Worm (Caenorhabditis elegans) whole organism, L3 larva: ENCODE data around the gene dec-7.

Source experiments
- elt-3 ChIP-seq, 3 experiments: fragments of 150-350 bp in 1 of 3; sonication (generic microtip) in 2 of 3; optimal IDR thresholded peaks; 2 replicates in 2 of 3; 4 replicates in 1 of 3; lab custom pipeline; 2014 to 2017; ENCODE audit warnings: missing biosample characterization in 3 of 3, missing genetic modification characterization in 3 of 3
- fkh-10 ChIP-seq: sonication (generic microtip); optimal IDR thresholded peaks from 2 replicates; lab custom pipeline; 2017; ENCODE audit warnings: missing biosample characterization, missing genetic modification reagents, missing genetic modification characterization
- fos-1 ChIP-seq: fragments of 150-350 bp; optimal IDR thresholded peaks from 2 replicates; lab custom pipeline; 2014; ENCODE audit warnings: missing biosample characterization, missing genetic modification characterization
- mdl-1 ChIP-seq: fragments of 150-350 bp; optimal IDR thresholded peaks from 2 replicates; lab custom pipeline; 2014; ENCODE audit warnings: missing biosample characterization, missing genetic modification characterization
- nhr-12 ChIP-seq: fragments of 150-350 bp; optimal IDR thresholded peaks from 2 replicates; lab custom pipeline; 2014; ENCODE audit warnings: missing biosample characterization, missing genetic modification characterization
- nhr-76 ChIP-seq: fragments of 150-350 bp; sonication (generic microtip); optimal IDR thresholded peaks from 5 replicates; lab custom pipeline; 2014; ENCODE audit warnings: missing biosample characterization, missing genetic modification characterization
- sea-2 ChIP-seq: fragments of 150-350 bp; sonication (generic microtip); optimal IDR thresholded peaks from 4 replicates; lab custom pipeline; 2014; ENCODE audit warnings: missing biosample characterization, missing genetic modification reagents, missing genetic modification characterization
- snpc-4 ChIP-seq: fragments of 150-350 bp; optimal IDR thresholded peaks from 2 replicates; lab custom pipeline; 2014; ENCODE audit warnings: missing biosample characterization, missing genetic modification characterization

DNA sequence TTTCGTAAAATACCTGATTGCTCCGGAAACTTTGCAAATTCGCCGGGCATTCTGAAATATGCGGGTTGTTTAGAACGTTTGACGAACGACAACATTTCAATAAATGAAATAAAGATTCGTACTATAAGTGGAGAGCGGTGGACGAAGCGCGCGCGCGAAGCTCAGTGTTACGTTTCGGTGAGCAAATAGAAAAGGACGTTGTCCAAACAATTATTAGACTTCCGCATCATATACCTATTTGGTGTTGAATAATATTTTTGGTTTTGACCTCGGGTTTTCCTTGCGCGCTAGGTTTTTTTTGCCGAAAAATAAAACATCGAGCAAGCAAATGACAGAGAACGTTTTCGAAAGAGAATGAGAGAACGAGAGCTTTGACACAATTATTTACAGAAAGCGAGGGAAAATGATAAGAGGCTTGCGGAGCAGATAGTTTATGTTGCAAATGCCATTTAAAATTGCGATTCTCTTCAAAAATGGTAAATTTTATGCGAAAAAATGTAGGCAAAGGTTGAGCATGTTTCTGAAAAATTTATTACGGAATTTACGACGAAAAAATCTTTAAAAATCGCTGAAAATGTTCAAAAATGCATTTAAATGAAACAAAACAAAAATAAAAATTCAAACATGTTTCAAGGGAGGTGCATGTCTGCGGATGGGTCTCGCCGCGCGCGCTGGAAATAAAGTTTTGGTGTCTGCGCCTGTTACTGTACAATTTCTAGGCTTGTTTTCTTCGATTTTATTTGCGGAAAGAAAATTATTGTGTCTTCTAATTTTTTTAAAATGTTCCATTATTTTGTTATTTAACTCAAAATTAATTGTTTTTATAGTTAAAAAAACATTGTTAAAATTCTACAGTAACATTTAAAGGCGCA lies 21.4 kb upstream of the dec-7 start, which contains the start of the genes cyld-1 and F40F12.9:
- TF ChIP-seq nhr-76 (tag; lab: Kevin White, UChicago) (no peak), snpc-4 (tag; lab: Kevin White, UChicago) (no peak), sea-2 (no peak), fos-1 (tag; lab: Kevin White, UChicago) (no peak), mdl-1 (tag; lab: Kevin White, UChicago) (no peak), nhr-12 (tag; lab: Kevin White, UChicago) (no peak), elt-3 (tag; optimal IDR thresholded peaks at IDR 0.05; lab: Kevin White, UChicago) (no peak), fkh-10 (no peak)
